Worm (Caenorhabditis elegans) whole organism, dauer: ENCODE results near the gene K02E7.7.
"Not testable (repeated sequence)": the region's sequence is repeated elsewhere in the genome, so short reads cannot be mapped to it uniquely, and the experiment has no call there.

ENCODE experiments used
- unc-62 ChIP-seq: sonication (generic microtip); optimal IDR thresholded peaks from 2 replicates; lab custom pipeline; 2017; ENCODE audit warnings: missing biosample characterization, missing genetic modification reagents, missing genetic modification characterization

Gene K02E7.7

ce11 chrII:1054724-1055123, at the start of gene K02E7.7:
K02E7.7 (plus strand) TSS chrII:1055024.
- TF ChIP-seq unc-62 (GFP tag; lab: Kevin White, UChicago), result not testable (repeated sequence)

- TF ChIP-seq unc-62 (GFP tag; lab: Kevin White, UChicago), result not testable (repeated sequence)
These were observed 48.4 kb upstream of the K02E7.7 start, which contains the start of gene F45D11.14 for ce11 chrII:1006375-1006774. F45D11.14 (minus strand) TSS chrII:1006475.

ce11 chrII:1024684-1025083, 30.1 kb upstream of the K02E7.7 start, which contains the start of gene btb-11:
btb-11 (minus strand) TSS chrII:1024784.
- not testable (repeated sequence) for TF ChIP-seq unc-62 (GFP tag; lab: Kevin White, UChicago)

ce11 chrII:1026670-1027069, 28.2 kb upstream of the K02E7.7 start, which contains the start of gene M01D1.12:
M01D1.12 (plus strand) TSS chrII:1026970.
- TF ChIP-seq unc-62 (GFP tag; lab: Kevin White, UChicago), result no peak

ce11 chrII:1028602-1029001, 26.2 kb upstream of the K02E7.7 start, which contains the start of gene math-34:
math-34 (plus strand) TSS chrII:1028972.
- TF ChIP-seq unc-62 (GFP tag; lab: Kevin White, UChicago), result no peak

- TF ChIP-seq unc-62 (GFP tag; lab: Kevin White, UChicago), result no peak
These were observed 14.4 kb upstream of the K02E7.7 start, which contains the start of gene fbxb-39 for ce11 chrII:1040464-1040863. fbxb-39 (minus strand) TSS chrII:1040564.

ce11 chrII:1042227-1042626, 12.6 kb upstream of the K02E7.7 start, which contains the start of gene fbxb-41:
fbxb-41 (minus strand) TSS chrII:1042327.
- no peak for TF ChIP-seq unc-62 (GFP tag; lab: Kevin White, UChicago)

ce11 chrII:1043932-1044331, 10.9 kb upstream of the K02E7.7 start, which contains the start of gene fbxb-45:
fbxb-45 (minus strand) TSS chrII:1044032.
- not testable (repeated sequence) for TF ChIP-seq unc-62 (GFP tag; lab: Kevin White, UChicago)

ce11 chrII:1045692-1046091, 9.1 kb upstream of the K02E7.7 start, which contains the start of gene str-148:
str-148 (plus strand) TSS chrII:1045992.
- TF ChIP-seq unc-62 (GFP tag; lab: Kevin White, UChicago), result no peak

- no peak for TF ChIP-seq unc-62 (GFP tag; lab: Kevin White, UChicago)
These were observed 7.9 kb upstream of the K02E7.7 start for ce11 chrII:1046937-1047336.

ce11 chrII:1049849-1050248, 5.0 kb upstream of the K02E7.7 start, which contains the start of gene fbxb-40:
fbxb-40 (minus strand) TSS chrII:1049949.
- TF ChIP-seq unc-62 (GFP tag; lab: Kevin White, UChicago), result no peak

- no peak for TF ChIP-seq unc-62 (GFP tag; lab: Kevin White, UChicago)
These were observed 2.0 kb downstream of the K02E7.7 start for ce11 chrII:1056844-1057243.

ce11 chrII:1060702-1061101, 5.9 kb downstream of the K02E7.7 start, which contains the start of gene btb-10:
btb-10 (minus strand) TSS chrII:1060802.
- TF ChIP-seq unc-62 (GFP tag; lab: Kevin White, UChicago), result not testable (repeated sequence)

ce11 chrII:1063926-1064325, 9.1 kb downstream of the K02E7.7 start:
- TF ChIP-seq unc-62 (GFP tag; lab: Kevin White, UChicago), result no peak

- TF ChIP-seq unc-62 (GFP tag; lab: Kevin White, UChicago), result no peak
These were observed 12.1 kb downstream of the K02E7.7 start, which contains the start of gene K02E7.10 for ce11 chrII:1066907-1067306. K02E7.10 (minus strand) TSS chrII:1067007.

- TF ChIP-seq unc-62 (GFP tag; lab: Kevin White, UChicago), result no peak
These were observed 16.1 kb downstream of the K02E7.7 start, which contains the start of gene K02E7.12 for ce11 chrII:1070875-1071274. K02E7.12 (plus strand) TSS chrII:1071175.

ce11 chrII:1071432-1071831, 16.6 kb downstream of the K02E7.7 start:
- TF ChIP-seq unc-62 (GFP tag; lab: Kevin White, UChicago), result no peak
